Fruit fly (Drosophila melanogaster): Measurements from ENCODE around the gene Dip-B.

dm6 chr3R:13785895-13786294 lies 3.8 kb downstream of the Dip-B start:
- TF ChIP-seq psq (optimal IDR thresholded peaks at IDR 0.05) (no peak), Myc (optimal IDR thresholded peaks at IDR 0.05) (no peak)

Data from Kc167 (cell line).